Fruit fly (Drosophila melanogaster) S2 (cell line): ENCODE results near the gene eIF2A.

Experiments used
- CG8478 ChIP-seq: fragments of >200 bp; optimal IDR thresholded peaks from 2 replicates; lab custom pipeline; 2018
- CTCF ChIP-seq, 2 experiments: fragments of >200 bp; optimal IDR thresholded peaks; 2 replicates each; lab custom pipeline; 2018

DNA sequence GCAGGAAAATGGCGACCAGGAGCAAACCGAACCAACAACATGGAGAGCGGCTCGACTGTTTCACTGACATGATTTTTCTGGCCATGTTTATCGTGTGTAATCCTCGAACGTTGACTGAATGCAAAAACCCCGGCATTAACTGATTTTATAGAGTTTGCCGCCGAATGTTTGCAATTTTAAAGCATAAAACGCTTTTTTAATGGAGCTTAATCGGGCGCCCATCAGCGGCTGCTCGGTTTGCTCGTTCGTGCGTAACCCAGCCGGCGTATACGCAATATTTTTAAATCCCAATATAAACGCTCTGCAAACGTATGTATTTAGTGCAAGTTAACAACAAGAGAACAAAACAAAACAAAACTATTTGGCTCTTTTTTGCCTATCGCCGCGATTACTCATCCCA is 17.7 kb downstream of the eIF2A start, which contains the start of gene CG14563:
- no peak for TF ChIP-seq CG8478 (lab: Kevin White, UChicago)
- no peak for TF ChIP-seq CTCF (optimal IDR thresholded peaks at IDR 0.05; lab: Kevin White, UChicago)
